Worm (Caenorhabditis elegans): ENCODE results near the gene W01B6.4.

Gene W01B6.4

ce11 chrIV:10051088-10051487, 24.2 kb upstream of the W01B6.4 start, which contains the start of gene T04B2.8:
T04B2.8 (minus strand) TSS chrIV:10051188.
- no peak for TF ChIP-seq nhr-42 (GFP tag; IDR thresholded peaks at IDR 0.05)
- no peak for TF ChIP-seq fkh-10 (GFP tag; optimal IDR thresholded peaks at IDR 0.05)
- no peak for TF ChIP-seq tra-1 (GFP tag; IDR thresholded peaks at IDR 0.05)
- no peak for TF ChIP-seq unc-39 (tag; optimal IDR thresholded peaks at IDR 0.05)
- TF ChIP-seq pha-4 (GFP tag; IDR thresholded peaks at IDR 0.05) = no peak
- TF ChIP-seq pha-4 (tag; optimal IDR thresholded peaks at IDR 0.05) = no peak
- TF ChIP-seq ceh-44 (GFP tag; IDR thresholded peaks at IDR 0.05) = no peak
- TF ChIP-seq zfp-3 (GFP tag; conservative IDR thresholded peaks at IDR 0.05) = no peak
- no peak for TF ChIP-seq lin-39 (tag; optimal IDR thresholded peaks at IDR 0.05)
- no peak for TF ChIP-seq ZK337.2 (GFP tag; IDR thresholded peaks at IDR 0.05)
- TF ChIP-seq dmd-6 (GFP tag; IDR thresholded peaks at IDR 0.05) = no peak
- no peak for TF ChIP-seq ztf-11 (tag; optimal IDR thresholded peaks at IDR 0.05)
- no peak for TF ChIP-seq attf-4 (tag; optimal IDR thresholded peaks at IDR 0.05)
- no peak for TF ChIP-seq nhr-77 (tag; optimal IDR thresholded peaks at IDR 0.05)
- no peak for TF ChIP-seq nhr-10 (tag; optimal IDR thresholded peaks at IDR 0.05)
- no peak for TF ChIP-seq nhr-76 (tag; optimal IDR thresholded peaks at IDR 0.05)
- TF ChIP-seq hmg-1.1 (GFP tag; IDR thresholded peaks at IDR 0.05) = no peak
- no peak for TF ChIP-seq nhr-28 (tag; optimal IDR thresholded peaks at IDR 0.05)
- TF ChIP-seq tag-97 (GFP tag; IDR thresholded peaks at IDR 0.05) = no peak

ce11 chrIV:10053550-10053949, 21.7 kb upstream of the W01B6.4 start, which contains the start of gene srv-12:
srv-12 (minus strand) TSS chrIV:10053650.
- TF ChIP-seq dmd-9 (GFP tag; IDR thresholded peaks at IDR 0.05) = no peak
- no peak for TF ChIP-seq mdt-29 (GFP tag; IDR thresholded peaks at IDR 0.05)
- TF ChIP-seq nhr-76 (tag; optimal IDR thresholded peaks at IDR 0.05) = no peak

ce11 chrIV:10056138-10056537, 19.1 kb upstream of the W01B6.4 start, which contains the start of gene T04B2.7:
T04B2.7 (minus strand) TSS chrIV:10056238.
- TF ChIP-seq fkh-10 (GFP tag; optimal IDR thresholded peaks at IDR 0.05) (no peak), nhr-102 (tag; optimal IDR thresholded peaks at IDR 0.05) (no peak), F37D6.2 (tag; optimal IDR thresholded peaks at IDR 0.05) (no peak), saeg-2 (GFP tag; IDR thresholded peaks at IDR 0.05) (no peak), spr-3 (GFP tag; optimal IDR thresholded peaks at IDR 0.05) (no peak), mdl-1 (tag; optimal IDR thresholded peaks at IDR 0.05) (no peak), skn-1 (tag; optimal IDR thresholded peaks at IDR 0.05) (no peak)

ce11 chrIV:10059175-10059574, 16.1 kb upstream of the W01B6.4 start:
- TF ChIP-seq lin-1 (GFP tag; IDR thresholded peaks at IDR 0.05) (0 out of 2 replicates have a peak, but pooled peaks have one; percentile 11), ceh-28 (tag; optimal IDR thresholded peaks at IDR 0.05) (no peak), aha-1 (tag) (peak; percentile 87), lsy-2 (tag; optimal IDR thresholded peaks at IDR 0.05) (peak in 1 of 2 experiments; percentile 1), daf-16 (GFP tag; optimal IDR thresholded peaks at IDR 0.05) (peak in 1 of 2 experiments; percentile 38), daf-16 (tag; optimal IDR thresholded peaks at IDR 0.05) (peak; percentile 88), hlh-11 (tag; optimal IDR thresholded peaks at IDR 0.05) (peak; percentile 80), Y48G9A.11 (GFP tag; IDR thresholded peaks at IDR 0.05) (no peak), F10B5.3 (tag; optimal IDR thresholded peaks at IDR 0.05) (no peak), nhr-77 (tag; optimal IDR thresholded peaks at IDR 0.05) (peak; percentile 41), nhr-102 (tag; optimal IDR thresholded peaks at IDR 0.05) (peak; percentile 31), vab-7 (GFP tag; IDR thresholded peaks at IDR 0.05) (no peak), dmd-8 (GFP tag; IDR thresholded peaks at IDR 0.05) (no peak), dmd-6 (GFP tag; IDR thresholded peaks at IDR 0.05) (peak; percentile 90), nhr-28 (tag; optimal IDR thresholded peaks at IDR 0.05) (peak; percentile 57), tra-1 (GFP tag; IDR thresholded peaks at IDR 0.05) (peak; percentile 63; the same call in 1 of the 2 replicates), zip-11 (GFP tag; IDR thresholded peaks at IDR 0.05) (no peak), pha-4 (GFP tag; IDR thresholded peaks at IDR 0.05) (0 out of 2 replicates have a peak, but pooled peaks have one; percentile 16), pha-4 (tag; optimal IDR thresholded peaks at IDR 0.05) (no peak), pqm-1 (tag; optimal IDR thresholded peaks at IDR 0.05) (peak; percentile 91), T20F7.1 (GFP tag; optimal IDR thresholded peaks at IDR 0.05) (peak; percentile 21), dpl-1 (GFP tag; optimal IDR thresholded peaks at IDR 0.05) (no peak), spr-3 (GFP tag; optimal IDR thresholded peaks at IDR 0.05) (no peak), zfp-3 (GFP tag; conservative IDR thresholded peaks at IDR 0.05) (no peak), php-3 (GFP tag; IDR thresholded peaks at IDR 0.05) (peak; percentile 65; the same call in 1 of the 2 replicates), madf-9 (GFP tag; conservative IDR thresholded peaks at IDR 0.05) (no peak), lin-38 (GFP tag; IDR thresholded peaks at IDR 0.05) (peak; percentile 19; the same call in 1 of the 2 replicates), F49E8.2 (tag; optimal IDR thresholded peaks at IDR 0.05; ENCODE audit: borderline replicate concordance) (no peak), saeg-2 (GFP tag; IDR thresholded peaks at IDR 0.05) (0 out of 2 replicates have a peak, but pooled peaks have one; percentile 19)
